Worm (Caenorhabditis elegans) whole organism, L4/young adult: Measurements from ENCODE around the gene ulp-3.

Experiments
- W03F9.2 ChIP-seq: fragments of 150-350 bp; optimal IDR thresholded peaks from 2 replicates; lab custom pipeline; 2014; ENCODE audit warnings: missing biosample characterization, missing genetic modification characterization
- dao-5 ChIP-seq: sonication (generic microtip); optimal IDR thresholded peaks from 2 replicates; lab custom pipeline; 2016; ENCODE audit warnings: missing genotype, missing genetic modification characterization, moderate library complexity, missing compliant biosample characterization
- him-1 ChIP-seq: sonication (generic microtip); optimal IDR thresholded peaks from 2 replicates; lab custom pipeline; 2016; ENCODE audit warnings: missing genotype, missing genetic modification reagents, missing genetic modification characterization, missing compliant biosample characterization

Gene ulp-3

DNA sequence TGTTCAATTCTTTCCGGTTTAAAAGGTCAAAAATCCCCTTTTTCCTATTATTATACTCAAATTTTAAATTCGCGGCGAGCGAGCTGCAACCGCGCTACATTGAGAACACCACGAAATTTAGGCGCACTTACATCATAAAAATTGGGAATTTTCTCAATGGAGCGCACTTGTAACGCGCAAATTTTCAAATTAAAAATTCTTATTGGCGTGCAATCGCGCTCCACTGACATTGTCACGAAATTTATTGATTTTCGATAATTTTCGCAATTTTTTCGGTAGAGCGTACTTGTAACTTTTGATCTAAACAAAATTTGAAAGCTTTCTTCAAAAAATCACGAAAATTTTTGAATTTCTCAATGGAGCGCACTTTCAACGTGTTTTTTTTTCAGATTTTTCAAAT is at the start of gene ulp-3:
Gene ulp-3, plus strand, starts transcription at position 388 of the 400 bp plus-strand sequence.
- TF ChIP-seq W03F9.2 (tag; lab: Kevin White, UChicago) (no peak), dao-5 (tag; lab: Kevin White, UChicago) (no peak), him-1 (tag; lab: Kevin White, UChicago) (no peak)

- TF ChIP-seq dao-5 (tag; lab: Kevin White, UChicago), result no peak
- TF ChIP-seq W03F9.2 (tag; lab: Kevin White, UChicago), result no peak
- TF ChIP-seq him-1 (tag; lab: Kevin White, UChicago), result no peak
Measured at ce11 chrIV:1914900-1915299, 48.5 kb upstream of the ulp-3 start.

DNA sequence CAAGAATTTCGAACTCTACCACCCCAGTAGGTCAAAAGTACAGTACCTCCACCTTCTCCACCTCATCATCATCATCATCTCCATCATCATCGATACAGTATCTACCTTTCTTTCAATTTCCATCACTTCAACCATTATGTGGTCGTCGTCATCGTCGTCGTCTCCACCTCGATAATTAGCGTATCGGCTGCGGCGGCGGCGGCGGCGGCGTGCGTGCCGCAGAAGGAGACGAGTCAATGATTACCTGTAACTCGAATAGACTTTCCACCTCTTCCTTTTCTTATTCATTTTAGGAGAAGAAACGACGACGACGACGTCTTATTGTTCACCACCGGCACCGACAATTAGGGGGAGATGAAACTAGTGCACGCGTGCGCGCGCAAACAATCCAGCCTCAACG is 47.9 kb upstream of the ulp-3 start:
- no peak for TF ChIP-seq dao-5 (tag; lab: Kevin White, UChicago)
- no peak for TF ChIP-seq him-1 (tag; lab: Kevin White, UChicago)
- no peak for TF ChIP-seq W03F9.2 (tag; lab: Kevin White, UChicago)

- TF ChIP-seq W03F9.2 (tag; lab: Kevin White, UChicago) (no peak), him-1 (tag; lab: Kevin White, UChicago) (no peak), dao-5 (tag; lab: Kevin White, UChicago) (no peak)
Measured at ce11 chrIV:1916247-1916646, 47.2 kb upstream of the ulp-3 start.

DNA sequence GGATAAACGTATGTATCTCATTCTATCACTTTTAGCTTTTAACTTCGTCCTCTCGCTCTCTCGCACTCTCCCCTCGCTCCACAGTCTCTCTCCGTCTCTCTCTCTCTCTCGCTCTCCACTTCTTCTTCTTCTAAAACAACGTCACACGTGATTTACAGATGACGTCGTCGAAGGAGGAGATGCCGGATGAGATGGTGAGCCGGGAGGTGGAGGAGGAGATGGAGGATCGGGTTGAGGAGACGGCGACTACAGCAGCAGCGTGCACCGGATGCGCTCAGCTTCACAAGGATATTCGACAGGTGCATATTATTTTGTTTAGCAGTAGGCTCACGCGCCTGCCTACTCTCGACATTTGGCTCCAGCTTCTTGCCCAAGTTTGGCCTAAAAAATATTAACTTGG is 45.6 kb upstream of the ulp-3 start, which contains the start of gene elt-6:
Gene elt-6, plus strand, starts transcription at position 159 of the 400 bp plus-strand sequence.
- no peak for TF ChIP-seq dao-5 (tag; lab: Kevin White, UChicago)
- TF ChIP-seq W03F9.2 (tag; lab: Kevin White, UChicago), result no peak
- TF ChIP-seq him-1 (tag; lab: Kevin White, UChicago), result no peak

DNA sequence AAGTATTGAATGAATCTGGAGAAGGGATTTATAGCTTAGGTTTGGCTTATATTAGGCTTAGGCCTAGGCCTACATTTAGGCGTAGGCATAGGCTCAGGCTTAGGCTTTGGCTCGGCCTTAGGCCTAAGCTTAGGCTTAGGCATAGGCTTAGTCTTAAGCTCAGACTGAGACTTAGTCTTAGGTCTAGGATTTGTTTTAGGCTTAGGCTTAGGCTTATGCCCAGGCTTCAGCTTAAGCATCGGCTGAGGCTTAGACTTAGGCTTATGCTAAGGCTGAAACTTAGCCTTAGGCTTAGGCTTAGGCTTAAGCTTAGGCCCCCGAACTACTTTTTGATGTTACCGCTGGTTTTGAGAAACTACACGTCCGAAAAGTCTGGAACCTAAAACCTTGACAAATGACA is 42.9 kb upstream of the ulp-3 start:
- TF ChIP-seq W03F9.2 (tag; lab: Kevin White, UChicago), result no peak
- TF ChIP-seq dao-5 (tag; lab: Kevin White, UChicago), result no peak
- no peak for TF ChIP-seq him-1 (tag; lab: Kevin White, UChicago)

DNA sequence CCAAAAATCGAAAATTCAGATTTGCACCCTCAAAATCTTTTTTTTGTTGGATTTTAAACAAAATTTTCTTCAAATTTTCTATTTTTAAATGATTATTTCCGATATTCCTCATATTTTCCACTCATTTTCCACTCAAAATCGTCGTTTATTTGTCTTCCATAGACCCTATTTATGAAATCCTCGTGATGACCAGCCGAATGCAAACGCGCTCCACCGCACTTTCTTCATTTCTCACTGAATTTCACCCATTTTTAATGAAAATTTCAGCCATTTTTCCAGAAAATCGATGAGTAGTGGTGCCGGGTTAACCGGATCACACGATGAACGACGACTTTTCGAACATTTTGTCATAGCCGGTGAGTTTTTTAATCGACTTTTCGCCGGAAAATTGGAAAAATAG is 39.7 kb upstream of the ulp-3 start, which contains the start of gene denn-4:
Gene denn-4, plus strand, starts transcription at position 280 of the 400 bp plus-strand sequence.
- TF ChIP-seq W03F9.2 (tag; lab: Kevin White, UChicago) (no peak), him-1 (tag; lab: Kevin White, UChicago) (no peak), dao-5 (tag; lab: Kevin White, UChicago) (no peak)

ce11 chrIV:1924178-1924577 is 39.3 kb upstream of the ulp-3 start:
- no peak for TF ChIP-seq him-1 (tag; lab: Kevin White, UChicago)
- no peak for TF ChIP-seq W03F9.2 (tag; lab: Kevin White, UChicago)
- TF ChIP-seq dao-5 (tag; lab: Kevin White, UChicago), result no peak

DNA sequence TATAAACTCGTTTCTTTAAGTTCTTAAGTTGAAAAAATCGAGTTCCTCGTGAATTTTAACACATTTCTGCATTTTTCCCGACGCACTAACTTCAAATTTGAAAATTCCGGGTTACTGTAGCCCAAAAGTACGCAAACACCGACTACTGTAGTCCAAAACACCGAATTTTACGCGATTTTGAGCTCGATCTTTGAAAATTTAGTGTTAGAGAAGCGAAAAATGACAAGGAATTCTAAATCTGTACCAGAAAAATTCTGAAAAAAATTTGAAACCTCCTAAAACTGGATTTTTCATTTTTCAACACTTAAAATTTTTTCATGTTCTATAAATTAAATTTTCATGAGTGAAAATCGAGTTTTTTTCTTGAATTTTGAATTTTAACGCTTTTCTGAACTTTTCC is 18.2 kb upstream of the ulp-3 start:
- no peak for TF ChIP-seq him-1 (tag; lab: Kevin White, UChicago)
- TF ChIP-seq W03F9.2 (tag; lab: Kevin White, UChicago), result no peak
- no peak for TF ChIP-seq dao-5 (tag; lab: Kevin White, UChicago)

- TF ChIP-seq him-1 (tag; lab: Kevin White, UChicago) (no peak), dao-5 (tag; lab: Kevin White, UChicago) (no peak)
Measured at ce11 chrIV:1947891-1948290, 15.5 kb upstream of the ulp-3 start, which contains the start of gene tsen-54. tsen-54 (plus strand) TSS chrIV:1948191.

- TF ChIP-seq dao-5 (tag; lab: Kevin White, UChicago), result no peak
- no peak for TF ChIP-seq him-1 (tag; lab: Kevin White, UChicago)
- TF ChIP-seq W03F9.2 (tag; lab: Kevin White, UChicago), result no peak
Measured at ce11 chrIV:1952312-1952711, 11.1 kb upstream of the ulp-3 start.

DNA sequence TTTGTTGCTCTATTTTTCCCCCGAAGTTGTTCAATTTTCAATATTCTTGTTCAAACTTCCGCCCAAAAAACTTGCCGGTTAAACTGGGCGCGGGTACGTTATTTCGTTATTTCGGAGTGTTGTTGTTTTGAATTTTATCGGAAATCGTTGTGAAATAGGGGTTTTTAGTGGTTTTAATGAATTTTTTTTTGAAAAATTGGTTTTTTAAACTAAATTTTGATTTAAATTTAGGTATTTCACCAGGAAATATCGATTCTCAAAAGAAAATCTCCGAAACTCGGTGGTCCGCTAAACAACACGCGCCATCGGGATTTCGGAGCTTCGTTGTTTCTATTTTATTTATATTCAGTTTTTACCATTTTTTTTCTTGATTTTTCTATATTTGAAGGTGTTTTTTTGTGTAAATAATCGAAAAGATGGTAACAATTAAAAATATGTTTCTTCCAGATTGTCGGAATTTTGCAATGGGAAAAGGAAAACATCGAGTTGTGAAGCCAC is 10.3 kb upstream of the ulp-3 start, which contains the start of gene F52C12.2:
Gene F52C12.2, plus strand, starts transcription at position 448 of the 498 bp plus-strand sequence.
- no peak for TF ChIP-seq W03F9.2 (tag; lab: Kevin White, UChicago)
- no peak for TF ChIP-seq him-1 (tag; lab: Kevin White, UChicago)
- TF ChIP-seq dao-5 (tag; lab: Kevin White, UChicago), result no peak

- TF ChIP-seq him-1 (tag; lab: Kevin White, UChicago) (no peak), dao-5 (tag; lab: Kevin White, UChicago) (no peak), W03F9.2 (tag; lab: Kevin White, UChicago) (no peak)
Measured at ce11 chrIV:1956411-1956810, 7.0 kb upstream of the ulp-3 start, which contains the start of gene F52C12.6. F52C12.6 (plus strand) TSS chrIV:1956711.

DNA sequence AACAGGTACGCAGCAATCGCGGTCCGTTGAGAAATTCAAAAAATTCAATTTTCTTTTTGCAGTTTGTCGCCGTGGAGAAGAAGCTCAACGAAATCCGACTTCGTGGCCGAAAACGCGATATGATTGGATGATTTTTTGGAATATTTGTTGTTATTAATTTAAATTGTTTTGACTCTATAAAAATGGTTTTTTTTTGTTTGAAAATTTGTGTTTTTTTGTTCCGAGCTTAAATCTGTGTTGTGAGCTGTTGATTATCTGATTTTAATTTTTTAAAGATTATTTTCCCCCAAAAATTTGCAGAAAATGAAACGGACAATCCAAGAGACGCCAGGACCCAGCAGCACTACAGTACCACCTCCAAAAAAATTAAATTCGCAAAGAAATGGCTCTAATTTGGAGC is 3.9 kb upstream of the ulp-3 start, which contains the start of gene tdpo-1:
Gene tdpo-1, plus strand, starts transcription at position 301 of the 400 bp plus-strand sequence.
- TF ChIP-seq him-1 (tag; lab: Kevin White, UChicago), result no peak
- no peak for TF ChIP-seq W03F9.2 (tag; lab: Kevin White, UChicago)
- no peak for TF ChIP-seq dao-5 (tag; lab: Kevin White, UChicago)
